Fruit fly (Drosophila melanogaster) whole organism, embryonic: ENCODE results near the gene ATPsynD.
A peak's percentile ranks its signal among the peaks of the same experiment; 100 is the strongest.

ENCODE experiments used
- Bgb ChIP-seq: fragments of 200-800 bp; sonication (Bioruptor generic); IDR thresholded peaks from 2 replicates; pipeline ENCODE4 v1.3.6; 2022; ENCODE audit warnings: missing biosample characterization, missing genetic modification characterization; ENCODE audit not compliant: partially characterized antibody
- CG10147 ChIP-seq: fragments of 200-800 bp; sonication (Bioruptor generic); optimal IDR thresholded peaks from 2 replicates; lab custom pipeline; 2019; ENCODE audit warnings: missing biosample characterization, mild to moderate bottlenecking, missing genetic modification characterization, moderate library complexity
- CG11504 ChIP-seq: fragments of 200-800 bp; sonication (Bioruptor generic); optimal IDR thresholded peaks from 3 replicates; lab custom pipeline; 2019; ENCODE audit warnings: missing biosample characterization, mild to moderate bottlenecking, missing genetic modification characterization, moderate library complexity
- CG12155 ChIP-seq: fragments of 200-800 bp; sonication (Bioruptor generic); optimal IDR thresholded peaks from 3 replicates; lab custom pipeline; 2016; ENCODE audit warnings: missing biosample characterization, missing genetic modification characterization
- CG12659 ChIP-seq: fragments of 200-800 bp; sonication (Bioruptor generic); optimal IDR thresholded peaks from 3 replicates; lab custom pipeline; 2017; ENCODE audit warnings: mild to moderate bottlenecking, missing biosample characterization, missing genetic modification reagents, missing genetic modification characterization
- CG14014 ChIP-seq: fragments of 200-800 bp; sonication (Bioruptor generic); IDR thresholded peaks from 2 replicates; pipeline ENCODE4 v1.3.6; 2022; ENCODE audit warnings: missing biosample characterization, missing genetic modification characterization
- CG17802 ChIP-seq: fragments of 200-800 bp; sonication (Bioruptor generic); optimal IDR thresholded peaks from 2 replicates; lab custom pipeline; 2018; ENCODE audit warnings: missing biosample characterization, mild to moderate bottlenecking, missing genetic modification characterization, moderate library complexity
- CG17829 ChIP-seq: fragments of 200-800 bp; optimal IDR thresholded peaks from 2 replicates; lab custom pipeline; 2019; ENCODE audit warnings: missing biosample characterization, mild to moderate bottlenecking, missing genetic modification characterization, moderate library complexity
- CG18599 ChIP-seq: fragments of 200-800 bp; sonication (Bioruptor generic); optimal IDR thresholded peaks from 3 replicates; lab custom pipeline; 2017; ENCODE audit warnings: missing biosample characterization, missing genetic modification characterization, mild to moderate bottlenecking, moderate library complexity, missing genetic modification reagents
- CG18619 ChIP-seq: fragments of 200-800 bp; sonication (Bioruptor generic); optimal IDR thresholded peaks from 3 replicates; lab custom pipeline; 2017; ENCODE audit warnings: missing biosample characterization, mild to moderate bottlenecking, missing genetic modification characterization
- CG2678 ChIP-seq: fragments of 200-800 bp; sonication (Bioruptor generic); optimal IDR thresholded peaks from 3 replicates; lab custom pipeline; 2019; ENCODE audit warnings: missing biosample characterization, mild to moderate bottlenecking, missing genetic modification characterization, moderate library complexity
- CG3065 ChIP-seq: fragments of 200-800 bp; sonication (Bioruptor generic); optimal IDR thresholded peaks from 2 replicates; lab custom pipeline; 2016; ENCODE audit warnings: missing biosample characterization, missing genetic modification characterization
- CG32532 ChIP-seq: fragments of 200-800 bp; sonication (Bioruptor generic); IDR thresholded peaks from 2 replicates; pipeline ENCODE4 v1.3.6; 2022; ENCODE audit warnings: missing biosample characterization, missing genetic modification characterization
- CG4854 ChIP-seq: fragments of 200-800 bp; sonication (Bioruptor generic); optimal IDR thresholded peaks from 2 replicates; lab custom pipeline; 2016; ENCODE audit warnings: missing biosample characterization, missing genetic modification characterization, inconsistent platforms
- CG5953 ChIP-seq: fragments of 200-800 bp; sonication (Bioruptor generic); IDR thresholded peaks from 2 replicates; pipeline ENCODE4 v1.3.6; 2022; ENCODE audit warnings: missing biosample characterization, missing genetic modification characterization
- CG8765 ChIP-seq: fragments of 200-800 bp; sonication (Bioruptor generic); IDR thresholded peaks from 2 replicates; pipeline ENCODE4 v1.3.6; 2022; ENCODE audit warnings: missing biosample characterization, missing genetic modification characterization
- Camta ChIP-seq: fragments of 200-800 bp; sonication (Bioruptor generic); optimal IDR thresholded peaks from 2 replicates; lab custom pipeline; 2016; ENCODE audit warnings: missing biosample characterization, missing genetic modification characterization
- D19A ChIP-seq: fragments of 200-800 bp; optimal IDR thresholded peaks from 3 replicates; lab custom pipeline; 2019; ENCODE audit warnings: missing biosample characterization, mild to moderate bottlenecking, missing genetic modification characterization, moderate library complexity
- Dbx ChIP-seq: fragments of 200-800 bp; sonication (Bioruptor generic); IDR thresholded peaks from 3 replicates; pipeline ENCODE4 v1.3.6; 2022; ENCODE audit warnings: missing biosample characterization, missing genetic modification characterization
- Dll ChIP-seq: fragments of 200-800 bp; sonication (Bioruptor generic); IDR thresholded peaks from 4 replicates; pipeline ENCODE4 v1.3.6; 2022; ENCODE audit warnings: missing biosample characterization, missing genetic modification characterization; ENCODE audit not compliant: partially characterized antibody
- E2f1 ChIP-seq: fragments of 200-800 bp; sonication (Bioruptor generic); IDR thresholded peaks from 2 replicates; pipeline ENCODE4 v1.3.6; 2022; ENCODE audit warnings: missing biosample characterization, missing genetic modification characterization
- HHEX ChIP-seq: fragments of 200-800 bp; sonication (Bioruptor generic); optimal IDR thresholded peaks from 3 replicates; lab custom pipeline; 2017; ENCODE audit warnings: missing biosample characterization, mild to moderate bottlenecking, missing genetic modification characterization, missing genetic modification reagents
- NC2α ChIP-seq: fragments of 200-800 bp; sonication (Bioruptor generic); optimal IDR thresholded peaks from 2 replicates; lab custom pipeline; 2016; ENCODE audit warnings: missing biosample characterization, missing genetic modification characterization
- Rfx ChIP-seq: fragments of 200-800 bp; sonication (Bioruptor generic); IDR thresholded peaks from 2 replicates; pipeline ENCODE4 v1.3.6; 2022; ENCODE audit warnings: missing biosample characterization, missing genetic modification characterization
- Sin3A ChIP-seq: fragments of >200 bp; optimal IDR thresholded peaks from 2 replicates; lab custom pipeline; 2018
- Six4 ChIP-seq: fragments of 200-800 bp; sonication (Bioruptor generic); optimal IDR thresholded peaks from 2 replicates; lab custom pipeline; 2016; ENCODE audit warnings: missing biosample characterization, missing genetic modification characterization
- Xbp1 ChIP-seq: fragments of 200-800 bp; sonication (Bioruptor generic); optimal IDR thresholded peaks from 3 replicates; lab custom pipeline; 2016; ENCODE audit warnings: missing biosample characterization, mild to moderate bottlenecking, missing genetic modification characterization
- bsh ChIP-seq, 2 experiments: fragments of 200-800 bp; sonication (Bioruptor generic); optimal IDR thresholded peaks; 2 replicates each; lab custom pipeline; 2017 to 2018; ENCODE audit warnings: mild to moderate bottlenecking in 2 of 2, missing biosample characterization in 2 of 2, missing genetic modification characterization in 2 of 2, moderate library complexity in 1 of 2
- cg ChIP-seq: fragments of 200-800 bp; sonication (Bioruptor generic); optimal IDR thresholded peaks from 3 replicates; lab custom pipeline; 2019; ENCODE audit warnings: missing biosample characterization, mild to moderate bottlenecking, missing genetic modification characterization, moderate library complexity
- ci ChIP-seq: fragments of 200-800 bp; sonication (Bioruptor generic); IDR thresholded peaks from 3 replicates; pipeline ENCODE4 v1.3.6; 2022; ENCODE audit warnings: missing biosample characterization, missing genetic modification characterization
- crol ChIP-seq: fragments of 200-800 bp; sonication (Bioruptor generic); IDR thresholded peaks from 2 replicates; pipeline ENCODE4 v1.3.6; 2022; ENCODE audit warnings: missing biosample characterization, missing genetic modification characterization
- cwo ChIP-seq: fragments of 200-800 bp; sonication (Bioruptor generic); optimal IDR thresholded peaks from 3 replicates; lab custom pipeline; 2017; ENCODE audit warnings: missing biosample characterization, missing genetic modification characterization, mild to moderate bottlenecking, moderate library complexity, missing genetic modification reagents
- danr ChIP-seq: fragments of 200-800 bp; sonication (Bioruptor generic); IDR thresholded peaks from 2 replicates; pipeline ENCODE4 v1.3.6; 2022; ENCODE audit warnings: missing biosample characterization, missing genetic modification characterization
- dysf ChIP-seq: fragments of 200-800 bp; sonication (Bioruptor generic); IDR thresholded peaks from 3 replicates; pipeline ENCODE4 v1.3.6; 2022; ENCODE audit warnings: missing biosample characterization, missing genetic modification characterization
- emc ChIP-seq: fragments of 200-800 bp; sonication (Bioruptor generic); optimal IDR thresholded peaks from 2 replicates; lab custom pipeline; 2016; ENCODE audit warnings: missing biosample characterization, missing genetic modification characterization
- eyg ChIP-seq: fragments of 200-800 bp; sonication (Bioruptor generic); optimal IDR thresholded peaks from 3 replicates; lab custom pipeline; 2016; ENCODE audit warnings: missing biosample characterization, missing genetic modification characterization
- fd3F ChIP-seq: fragments of 200-800 bp; sonication (Bioruptor generic); optimal IDR thresholded peaks from 2 replicates; lab custom pipeline; 2018; ENCODE audit warnings: missing biosample characterization, mild to moderate bottlenecking, missing genetic modification characterization, moderate library complexity
- hbn ChIP-seq: fragments of 200-800 bp; sonication (Bioruptor generic); IDR thresholded peaks from 2 replicates; pipeline ENCODE4 v1.3.6; 2022; ENCODE audit warnings: missing biosample characterization, missing genetic modification characterization; ENCODE audit not compliant: partially characterized antibody
- nau ChIP-seq: fragments of 200-800 bp; sonication (Bioruptor generic); optimal IDR thresholded peaks from 3 replicates; lab custom pipeline; 2017; ENCODE audit warnings: missing biosample characterization, mild to moderate bottlenecking, missing genetic modification characterization, missing genetic modification reagents
- nerfin-1 ChIP-seq: fragments of 200-800 bp; sonication (Bioruptor generic); optimal IDR thresholded peaks from 3 replicates; lab custom pipeline; 2019; ENCODE audit warnings: missing biosample characterization, mild to moderate bottlenecking, missing genetic modification characterization, moderate library complexity
- org-1 ChIP-seq: fragments of 200-800 bp; sonication (Bioruptor generic); optimal IDR thresholded peaks from 2 replicates; lab custom pipeline; 2017; ENCODE audit warnings: missing biosample characterization, missing genetic modification characterization
- phol ChIP-seq: fragments of 200-800 bp; sonication (Bioruptor generic); optimal IDR thresholded peaks from 3 replicates; lab custom pipeline; 2018; ENCODE audit warnings: missing biosample characterization, mild to moderate bottlenecking, missing genetic modification characterization, moderate library complexity
- pnt ChIP-seq: fragments of 200-800 bp; sonication (Bioruptor generic); optimal IDR thresholded peaks from 3 replicates; lab custom pipeline; 2016; ENCODE audit warnings: missing biosample characterization, missing genetic modification characterization
- seq ChIP-seq: fragments of 200-800 bp; sonication (Bioruptor generic); IDR thresholded peaks from 2 replicates; pipeline ENCODE4 v1.3.6; 2022; ENCODE audit warnings: missing biosample characterization, missing genetic modification characterization
- shn ChIP-seq: fragments of 200-800 bp; sonication (Bioruptor generic); optimal IDR thresholded peaks from 3 replicates; lab custom pipeline; 2016; ENCODE audit warnings: missing biosample characterization, missing genetic modification characterization
- sisA ChIP-seq: fragments of 200-800 bp; sonication (Bioruptor generic); IDR thresholded peaks from 2 replicates; pipeline ENCODE4 v1.3.6; 2022; ENCODE audit warnings: missing biosample characterization, missing genetic modification characterization
- sqz ChIP-seq: fragments of 200-800 bp; sonication (Bioruptor generic); optimal IDR thresholded peaks from 3 replicates; lab custom pipeline; 2018; ENCODE audit warnings: missing biosample characterization, mild to moderate bottlenecking, missing genetic modification characterization
- sug ChIP-seq: fragments of 200-800 bp; optimal IDR thresholded peaks from 2 replicates; lab custom pipeline; 2019; ENCODE audit warnings: missing biosample characterization, mild to moderate bottlenecking, missing genetic modification characterization, moderate library complexity
- tap ChIP-seq: fragments of 200-800 bp; optimal IDR thresholded peaks from 3 replicates; lab custom pipeline; 2019; ENCODE audit warnings: missing biosample characterization, mild to moderate bottlenecking, missing genetic modification characterization, moderate library complexity
- tx ChIP-seq: fragments of 200-800 bp; sonication (Bioruptor generic); optimal IDR thresholded peaks from 2 replicates; lab custom pipeline; 2016; ENCODE audit warnings: missing biosample characterization, missing genetic modification characterization
- usp ChIP-seq: fragments of >200 bp; optimal IDR thresholded peaks from 2 replicates; lab custom pipeline; 2017; ENCODE audit warnings: missing biosample characterization, missing genetic modification characterization
- wdn ChIP-seq: fragments of 200-800 bp; sonication (Bioruptor generic); IDR thresholded peaks from 2 replicates; pipeline ENCODE4 v1.3.6; 2022; ENCODE audit warnings: missing biosample characterization, missing genetic modification characterization

The ATPsynD gene

DNA sequence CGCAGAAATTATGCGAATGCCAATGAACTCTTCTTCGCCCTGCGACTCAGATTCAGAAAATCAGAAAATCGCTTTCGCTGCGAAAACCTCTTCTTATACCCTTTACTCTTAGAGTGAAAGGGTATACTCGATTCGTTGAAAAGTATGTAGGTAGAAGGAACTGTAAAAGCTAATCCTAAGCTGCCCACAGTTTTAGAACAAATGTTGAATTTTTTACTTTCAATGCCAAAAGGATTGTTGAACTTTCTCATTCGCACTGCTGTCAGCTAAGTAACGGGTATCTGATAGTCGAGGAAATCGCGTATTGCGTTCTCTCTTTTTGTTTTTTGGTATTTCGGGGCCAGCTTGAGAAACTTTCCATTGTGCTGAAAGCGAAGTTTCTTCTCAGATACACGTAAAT, 19.0 kb downstream of the ATPsynD start (continued):
- TF ChIP-seq Six4, result peak; percentile 17
- TF ChIP-seq crol, result no peak
- TF ChIP-seq shn (GFP tag; lab: Kevin White, UChicago), result peak; percentile 9
- no peak for TF ChIP-seq seq (GFP tag; lab: Robert Waterston, UW)
- no peak for TF ChIP-seq HHEX
- TF ChIP-seq eyg (GFP tag; lab: Kevin White, UChicago), result no peak
- TF ChIP-seq danr (GFP tag; lab: Robert Waterston, UW), result no peak
- TF ChIP-seq phol (tag; lab: Kevin White, UChicago), result peak; percentile 54
- TF ChIP-seq CG18599, result no peak
- peak; percentile 13 for TF ChIP-seq CG3065 (GFP tag; lab: Kevin White, UChicago)
- no peak for TF ChIP-seq CG5953 (GFP tag; lab: Robert Waterston, UW)
- no peak for TF ChIP-seq Camta (GFP tag; lab: Kevin White, UChicago)
- TF ChIP-seq nerfin-1, result no peak
- TF ChIP-seq CG8765 (GFP tag; lab: Robert Waterston, UW), result no peak
- peak; percentile 31; the same call in 1 of the 2 replicates for TF ChIP-seq Bgb (GFP tag; lab: Robert Waterston, UW)
- no peak for TF ChIP-seq Dll
- TF ChIP-seq D19A (tag; lab: Kevin White, UChicago), result peak; percentile 7
- no peak for TF ChIP-seq sug (tag; lab: Kevin White, UChicago)
- TF ChIP-seq CG14014, result no peak
- TF ChIP-seq emc, result no peak
- TF ChIP-seq tx, result no peak
- peak; percentile 59 for TF ChIP-seq CG11504
- no peak for TF ChIP-seq CG32532
- no peak for TF ChIP-seq CG4854 (GFP tag; lab: Kevin White, UChicago)
- TF ChIP-seq hbn (GFP tag; lab: Robert Waterston, UW), result no peak
- TF ChIP-seq Rfx, result peak; percentile 34; the same call in 1 of the 2 replicates
- TF ChIP-seq cg, result no peak
- peak; percentile 64 for TF ChIP-seq Xbp1 (GFP tag; lab: Kevin White, UChicago)
- TF ChIP-seq bsh (GFP tag; optimal IDR thresholded peaks at IDR 0.05; lab: Kevin White, UChicago), result peak in 1 of 2 experiments; percentile 69
- TF ChIP-seq nau, result no peak
- TF ChIP-seq CG12659 (GFP tag; lab: Kevin White, UChicago), result no peak
- TF ChIP-seq dysf (GFP tag; lab: Robert Waterston, UW), result no peak
- no peak for TF ChIP-seq Dbx
- TF ChIP-seq cwo (GFP tag; lab: Kevin White, UChicago), result no peak
- peak; percentile 63; the same call in 2 of the 3 replicates for TF ChIP-seq ci (GFP tag; lab: Robert Waterston, UW)
- TF ChIP-seq CG17829, result peak; percentile 17
- TF ChIP-seq sisA (GFP tag; lab: Robert Waterston, UW), result no peak
- TF ChIP-seq CG12155 (GFP tag; lab: Kevin White, UChicago), result no peak
- TF ChIP-seq CG18619 (GFP tag; lab: Kevin White, UChicago), result no peak
- peak; percentile 36 for TF ChIP-seq pnt (GFP tag; lab: Kevin White, UChicago)
- TF ChIP-seq sqz, result no peak
- no peak for TF ChIP-seq fd3F (GFP tag; lab: Kevin White, UChicago)
- TF ChIP-seq Sin3A (lab: Kevin White, UChicago), result no peak
- TF ChIP-seq NC2α (GFP tag; lab: Kevin White, UChicago), result no peak
- TF ChIP-seq CG10147, result no peak
- TF ChIP-seq E2f1 (GFP tag; lab: Robert Waterston, UW), result peak; percentile 29; the same call in 1 of the 2 replicates
- peak; percentile 40 for TF ChIP-seq CG2678 (tag; lab: Kevin White, UChicago)
- TF ChIP-seq usp (GFP tag; lab: Kevin White, UChicago), result no peak
- TF ChIP-seq org-1 (GFP tag; lab: Kevin White, UChicago), result no peak
- no peak for TF ChIP-seq wdn (GFP tag; lab: Robert Waterston, UW)
- no peak for TF ChIP-seq CG17802 (tag; lab: Kevin White, UChicago)
- no peak for TF ChIP-seq tap
